Fruit fly (Drosophila melanogaster): ENCODE results near the gene Ge-1.

The Ge-1 gene

dm6 chr2L:11130151-11131008 is 29.7 kb upstream of the Ge-1 start, which contains the start of the genes RfC38 and CG4751:
RfC38 (minus strand) TSS chr2L:11130645.
CG4751 (plus strand) TSS chr2L:11130737.
- TF ChIP-seq NC2β (GFP tag; optimal IDR thresholded peaks at IDR 0.05) (no peak), gsb-n (tag; optimal IDR thresholded peaks at IDR 0.05) (no peak), gsb (GFP tag; IDR thresholded peaks at IDR 0.05) (no peak), CG6654 (GFP tag; optimal IDR thresholded peaks at IDR 0.05) (no peak), tio (GFP tag; optimal IDR thresholded peaks at IDR 0.05) (no peak), CG10979 (tag; optimal IDR thresholded peaks at IDR 0.05) (no peak), tna (GFP tag; IDR thresholded peaks at IDR 0.05; ENCODE audit: partially characterized antibody) (no peak), CG2678 (tag; optimal IDR thresholded peaks at IDR 0.05) (no peak), CG14965 (GFP tag; optimal IDR thresholded peaks at IDR 0.05; ENCODE audit: borderline replicate concordance) (no peak), dm (GFP tag; optimal IDR thresholded peaks at IDR 0.05) (no peak), NfI (GFP tag; optimal IDR thresholded peaks at IDR 0.05) (peak; percentile 7), Fer2 (tag; optimal IDR thresholded peaks at IDR 0.05) (no peak), nerfin-2 (GFP tag; IDR thresholded peaks at IDR 0.05; ENCODE audit: partially characterized antibody) (peak; percentile 44; the same call in 1 of the 2 replicates), HLH4C (GFP tag; IDR thresholded peaks at IDR 0.05; ENCODE audit: partially characterized antibody) (peak; percentile 67), Myb (GFP tag; optimal IDR thresholded peaks at IDR 0.05) (peak; percentile 50), CG34224 (GFP tag; IDR thresholded peaks at IDR 0.05; ENCODE audit: partially characterized antibody) (peak; percentile 65; the same call in 2 of the 3 replicates), gcm (GFP tag; optimal IDR thresholded peaks at IDR 0.05) (no peak), unc-4 (GFP tag; IDR thresholded peaks at IDR 0.05; ENCODE audit: partially characterized antibody) (peak; percentile 68), kni (GFP tag; optimal IDR thresholded peaks at IDR 0.05) (no peak), Vsx1 (GFP tag; optimal IDR thresholded peaks at IDR 0.05) (no peak), CG10462 (GFP tag; optimal IDR thresholded peaks at IDR 0.05) (no peak), rib (GFP tag; IDR thresholded peaks at IDR 0.05) (0 out of 2 replicates have a peak, but pooled peaks have one; percentile 22), CG11560 (tag; IDR thresholded peaks at IDR 0.05) (no peak), nom (GFP tag; optimal IDR thresholded peaks at IDR 0.05) (no peak), Xbp1 (GFP tag; optimal IDR thresholded peaks at IDR 0.05) (peak; percentile 22), Med (GFP tag) (peak; percentile 73), Abd-B (GFP tag; optimal IDR thresholded peaks at IDR 0.05) (peak; percentile 31), nau (GFP tag; optimal IDR thresholded peaks at IDR 0.05) (no peak), CG31365 (tag; optimal IDR thresholded peaks at IDR 0.05) (no peak), Scr (GFP tag; IDR thresholded peaks at IDR 0.05; ENCODE audit: partially characterized antibody) (peak; percentile 72), cwo (GFP tag; optimal IDR thresholded peaks at IDR 0.05) (no peak), CG17829 (tag; optimal IDR thresholded peaks at IDR 0.05) (peak; percentile 47), Sry-β (GFP tag; optimal IDR thresholded peaks at IDR 0.05) (peak; percentile 5), CG15601 (tag; optimal IDR thresholded peaks at IDR 0.05) (no peak), Fer1 (GFP tag; optimal IDR thresholded peaks at IDR 0.05) (no peak), az2 (GFP tag; optimal IDR thresholded peaks at IDR 0.05) (no peak), ci (GFP tag; IDR thresholded peaks at IDR 0.05) (no peak), CG15011 (GFP tag; optimal IDR thresholded peaks at IDR 0.05) (no peak), nerfin-1 (tag; optimal IDR thresholded peaks at IDR 0.05) (peak; percentile 39), CG10366 (GFP tag; IDR thresholded peaks at IDR 0.05) (no peak), CG11085 (GFP tag; IDR thresholded peaks at IDR 0.05) (no peak), CG31441 (GFP tag; IDR thresholded peaks at IDR 0.05) (no peak), CG11695 (GFP tag; IDR thresholded peaks at IDR 0.05) (no peak), CG10654 (GFP tag; optimal IDR thresholded peaks at IDR 0.05) (no peak), CoRest (tag; optimal IDR thresholded peaks at IDR 0.05) (peak; percentile 55), zfh1 (GFP tag; IDR thresholded peaks at IDR 0.05) (no peak), CG10431 (GFP tag; optimal IDR thresholded peaks at IDR 0.05) (no peak)

All from whole organism, embryonic.